Worm (Caenorhabditis elegans): ENCODE data around the gene nhr-108.

DNA sequence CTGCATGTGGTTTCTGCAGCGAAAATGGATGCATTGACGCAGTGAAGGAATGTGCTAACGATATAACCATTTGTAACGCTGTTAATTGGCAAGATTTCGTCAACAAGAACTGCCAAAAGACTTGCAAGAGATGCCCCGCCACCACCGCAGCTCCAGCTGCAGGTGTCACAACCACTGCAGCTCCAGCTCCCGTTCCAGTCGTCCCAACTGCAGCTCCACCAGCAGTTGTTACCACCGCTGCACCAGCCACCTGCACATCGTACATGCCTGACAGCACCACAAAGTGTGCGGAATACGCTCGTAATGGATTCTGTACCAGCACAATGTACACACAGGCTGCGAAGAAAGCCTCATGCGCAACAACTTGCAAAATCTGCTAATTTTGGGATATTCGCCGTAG, 11.6 kb downstream of the nhr-108 start:
- no peak for TF ChIP-seq ama-1 (optimal IDR thresholded peaks at IDR 0.05)
- no peak for TF ChIP-seq scrt-1 (GFP tag; IDR thresholded peaks at IDR 0.05)
- no peak for TF ChIP-seq B0310.2 (tag; optimal IDR thresholded peaks at IDR 0.05)
- no peak for TF ChIP-seq ceh-36 (tag; optimal IDR thresholded peaks at IDR 0.05)
- TF ChIP-seq F13C5.2 (tag; optimal IDR thresholded peaks at IDR 0.05): no peak
- no peak for TF ChIP-seq hnd-1 (tag; optimal IDR thresholded peaks at IDR 0.05)
- TF ChIP-seq tra-4 (tag; optimal IDR thresholded peaks at IDR 0.05): no peak
- TF ChIP-seq hmg-4 (GFP tag; optimal IDR thresholded peaks at IDR 0.05): no peak
